Fruit fly (Drosophila melanogaster) whole organism, embryonic: Measurements from ENCODE around the gene Sry-alpha.

Experiments used
- Adf1 ChIP-seq: fragments of 200-800 bp; sonication (Bioruptor generic); IDR thresholded peaks from 2 replicates; pipeline ENCODE4 v1.3.6; 2022; ENCODE audit warnings: missing biosample characterization, missing genetic modification characterization
- B-H2 ChIP-seq: fragments of 200-800 bp; sonication (Bioruptor generic); optimal IDR thresholded peaks from 2 replicates; lab custom pipeline; 2018; ENCODE audit warnings: missing biosample characterization, mild to moderate bottlenecking, missing genetic modification characterization
- BtbVII ChIP-seq: fragments of 200-800 bp; sonication (Bioruptor generic); optimal IDR thresholded peaks from 3 replicates; lab custom pipeline; 2017; ENCODE audit warnings: missing biosample characterization, mild to moderate bottlenecking, missing genetic modification characterization
- CG10147 ChIP-seq: fragments of 200-800 bp; sonication (Bioruptor generic); optimal IDR thresholded peaks from 2 replicates; lab custom pipeline; 2019; ENCODE audit warnings: missing biosample characterization, mild to moderate bottlenecking, missing genetic modification characterization, moderate library complexity
- CG10267 ChIP-seq: fragments of 200-800 bp; sonication (Bioruptor generic); optimal IDR thresholded peaks from 2 replicates; lab custom pipeline; 2018; ENCODE audit warnings: missing biosample characterization, mild to moderate bottlenecking, missing genetic modification characterization, moderate library complexity
- CG10366 ChIP-seq: fragments of 200-800 bp; sonication (Bioruptor generic); IDR thresholded peaks from 2 replicates; pipeline ENCODE4 v1.3.6; 2022; ENCODE audit warnings: missing biosample characterization, missing genetic modification characterization
- CG12299 ChIP-seq: fragments of 200-800 bp; sonication (Bioruptor generic); optimal IDR thresholded peaks from 2 replicates; lab custom pipeline; 2018; ENCODE audit warnings: missing biosample characterization, mild to moderate bottlenecking, missing genetic modification characterization
- CG12744 ChIP-seq: fragments of 200-800 bp; sonication (Bioruptor generic); optimal IDR thresholded peaks from 2 replicates; lab custom pipeline; 2016; ENCODE audit warnings: missing biosample characterization, missing genetic modification characterization
- CG13624 ChIP-seq: fragments of 200-800 bp; sonication (Bioruptor generic); optimal IDR thresholded peaks from 2 replicates; lab custom pipeline; 2016; ENCODE audit warnings: missing biosample characterization, missing genetic modification characterization
- CG1602 ChIP-seq: fragments of 200-800 bp; sonication (Bioruptor generic); optimal IDR thresholded peaks from 3 replicates; lab custom pipeline; 2016; ENCODE audit warnings: missing biosample characterization, missing genetic modification characterization
- CG17359 ChIP-seq: fragments of 200-800 bp; sonication (Bioruptor generic); optimal IDR thresholded peaks from 3 replicates; lab custom pipeline; 2018; ENCODE audit warnings: missing biosample characterization, mild to moderate bottlenecking, missing genetic modification characterization, moderate library complexity
- CG17361 ChIP-seq: fragments of 200-800 bp; sonication (Bioruptor generic); IDR thresholded peaks from 3 replicates; pipeline ENCODE4 v1.3.6; 2022; ENCODE audit warnings: missing biosample characterization, missing genetic modification characterization
- CG17912 ChIP-seq: fragments of 200-800 bp; sonication (Bioruptor generic); optimal IDR thresholded peaks from 2 replicates; lab custom pipeline; 2018; ENCODE audit warnings: missing biosample characterization, mild to moderate bottlenecking, missing genetic modification characterization
- CG2120 ChIP-seq: fragments of 200-800 bp; sonication (Bioruptor generic); optimal IDR thresholded peaks from 3 replicates; lab custom pipeline; 2016; ENCODE audit warnings: missing biosample characterization, missing genetic modification characterization
- CG2202 ChIP-seq: fragments of 200-800 bp; sonication (Bioruptor generic); optimal IDR thresholded peaks from 2 replicates; lab custom pipeline; 2018; ENCODE audit warnings: missing biosample characterization, mild to moderate bottlenecking, missing genetic modification characterization
- CG2875 ChIP-seq: fragments of 200-800 bp; sonication (Bioruptor generic); optimal IDR thresholded peaks from 2 replicates; lab custom pipeline; 2017; ENCODE audit warnings: missing biosample characterization, mild to moderate bottlenecking, missing genetic modification characterization, missing genetic modification reagents
- CG2889 ChIP-seq: fragments of 200-800 bp; sonication (Bioruptor generic); IDR thresholded peaks from 3 replicates; pipeline ENCODE4 v1.3.6; 2022; ENCODE audit warnings: missing biosample characterization, missing genetic modification characterization
- CG31365 ChIP-seq: fragments of 200-800 bp; sonication (Bioruptor generic); optimal IDR thresholded peaks from 2 replicates; lab custom pipeline; 2018; ENCODE audit warnings: missing biosample characterization, mild to moderate bottlenecking, missing genetic modification characterization
- CG3838 ChIP-seq: fragments of 200-800 bp; sonication (Bioruptor generic); optimal IDR thresholded peaks from 3 replicates; lab custom pipeline; 2016; ENCODE audit warnings: missing biosample characterization, missing genetic modification characterization
- CG4360 ChIP-seq: fragments of 200-800 bp; sonication (Bioruptor generic); IDR thresholded peaks from 2 replicates; pipeline ENCODE4 v1.3.6; 2022; ENCODE audit warnings: missing biosample characterization, missing genetic modification characterization
- CG4820 ChIP-seq: fragments of 200-800 bp; sonication (Bioruptor generic); optimal IDR thresholded peaks from 3 replicates; lab custom pipeline; 2016; ENCODE audit warnings: missing biosample characterization, missing genetic modification characterization
- CG6175 ChIP-seq: fragments of 200-800 bp; sonication (Bioruptor generic); IDR thresholded peaks from 3 replicates; pipeline ENCODE4 v1.3.6; 2022; ENCODE audit warnings: missing biosample characterization, missing genetic modification characterization
- CG9797 ChIP-seq: fragments of 200-800 bp; sonication (Bioruptor generic); optimal IDR thresholded peaks from 3 replicates; lab custom pipeline; 2018; ENCODE audit warnings: missing biosample characterization, mild to moderate bottlenecking, missing genetic modification characterization
- CG9932 ChIP-seq: fragments of 200-800 bp; sonication (Bioruptor generic); IDR thresholded peaks from 2 replicates; pipeline ENCODE4 v1.3.6; 2022; ENCODE audit warnings: missing biosample characterization, missing genetic modification characterization
- CoRest ChIP-seq: fragments of 200-800 bp; sonication (Bioruptor generic); optimal IDR thresholded peaks from 3 replicates; lab custom pipeline; 2018; ENCODE audit warnings: missing biosample characterization, mild to moderate bottlenecking, missing genetic modification characterization, moderate library complexity
- D19B ChIP-seq: fragments of 200-800 bp; sonication (Bioruptor generic); optimal IDR thresholded peaks from 2 replicates; lab custom pipeline; 2017; ENCODE audit warnings: missing biosample characterization, mild to moderate bottlenecking, missing genetic modification characterization
- Dfd ChIP-seq, 2 experiments: fragments of >200 bp; optimal IDR thresholded peaks; 2 replicates each; lab custom pipeline; 2017; ENCODE audit warnings: missing biosample characterization in 2 of 2, missing genetic modification characterization in 2 of 2
- E2f1 ChIP-seq: fragments of 200-800 bp; sonication (Bioruptor generic); IDR thresholded peaks from 2 replicates; pipeline ENCODE4 v1.3.6; 2022; ENCODE audit warnings: missing biosample characterization, missing genetic modification characterization
- GATAe ChIP-seq: fragments of 200-800 bp; sonication (Bioruptor generic); conservative IDR thresholded peaks from 2 replicates; pipeline ENCODE4 v1.3.6; 2022; ENCODE audit warnings: missing biosample characterization, missing genetic modification characterization
- Hmx ChIP-seq: fragments of 200-800 bp; sonication (Bioruptor generic); optimal IDR thresholded peaks from 2 replicates; lab custom pipeline; 2016; ENCODE audit warnings: missing biosample characterization, missing genetic modification characterization
- Lhr ChIP-seq: fragments of 200-800 bp; sonication (Bioruptor generic); optimal IDR thresholded peaks from 3 replicates; lab custom pipeline; 2017; ENCODE audit warnings: mild to moderate bottlenecking, missing biosample characterization, missing genetic modification reagents, missing genetic modification characterization
- Lpt ChIP-seq: fragments of >200 bp; optimal IDR thresholded peaks from 2 replicates; lab custom pipeline; 2018; ENCODE audit warnings: missing biosample characterization, missing genetic modification characterization
- MESR4 ChIP-seq: fragments of 200-800 bp; sonication (Bioruptor generic); optimal IDR thresholded peaks from 2 replicates; lab custom pipeline; 2018; ENCODE audit warnings: missing biosample characterization, mild to moderate bottlenecking, missing genetic modification characterization, moderate library complexity
- Ssrp ChIP-seq: fragments of 200-800 bp; sonication (Bioruptor generic); optimal IDR thresholded peaks from 2 replicates; lab custom pipeline; 2018; ENCODE audit warnings: missing biosample characterization, mild to moderate bottlenecking, missing genetic modification characterization, moderate library complexity
- Trl ChIP-seq, 3 experiments: fragments of >200 bp in 2 of 3; fragments of 200-800 bp in 1 of 3; sonication (Bioruptor generic) in 1 of 3; optimal IDR thresholded peaks; 2 replicates in 1 of 3; 3 replicates in 2 of 3; lab custom pipeline; 2016 to 2017; ENCODE audit warnings: missing biosample characterization in 1 of 3, missing genetic modification characterization in 1 of 3
- dimm ChIP-seq: fragments of 200-800 bp; sonication (Bioruptor generic); IDR thresholded peaks from 2 replicates; pipeline ENCODE4 v1.3.6; 2022; ENCODE audit warnings: missing biosample characterization, missing genetic modification characterization
- esg ChIP-seq: fragments of 200-800 bp; sonication (Bioruptor generic); conservative IDR thresholded peaks from 2 replicates; pipeline ENCODE4 v1.3.6; 2022; ENCODE audit warnings: missing biosample characterization, missing genetic modification characterization
- gcm2 ChIP-seq: fragments of 200-800 bp; sonication (Bioruptor generic); optimal IDR thresholded peaks from 2 replicates; lab custom pipeline; 2016; ENCODE audit warnings: missing biosample characterization, missing genetic modification characterization
- gro ChIP-seq: fragments of 200-800 bp; sonication (Bioruptor generic); optimal IDR thresholded peaks from 2 replicates; lab custom pipeline; 2016; ENCODE audit warnings: missing biosample characterization, missing genetic modification characterization
- insv ChIP-seq, 2 experiments: fragments of 200-800 bp; sonication (Bioruptor generic); optimal IDR thresholded peaks; 3 replicates each; lab custom pipeline; 2016 to 2018; ENCODE audit warnings: missing biosample characterization in 2 of 2, missing genetic modification characterization in 2 of 2
- maf-S ChIP-seq: fragments of 200-800 bp; sonication (Bioruptor generic); optimal IDR thresholded peaks from 2 replicates; lab custom pipeline; 2016; ENCODE audit warnings: missing biosample characterization, missing genetic modification characterization
- mld ChIP-seq: fragments of 200-800 bp; sonication (Bioruptor generic); IDR thresholded peaks from 3 replicates; pipeline ENCODE4 v1.3.6; 2022; ENCODE audit warnings: missing biosample characterization, missing genetic modification characterization; ENCODE audit not compliant: partially characterized antibody
- pros ChIP-seq: fragments of 200-800 bp; sonication (Bioruptor generic); optimal IDR thresholded peaks from 3 replicates; lab custom pipeline; 2019; ENCODE audit warnings: missing biosample characterization, mild to moderate bottlenecking, missing genetic modification characterization, moderate library complexity
- pzg ChIP-seq: fragments of 200-800 bp; sonication (Bioruptor generic); optimal IDR thresholded peaks from 3 replicates; lab custom pipeline; 2018; ENCODE audit warnings: missing biosample characterization, mild to moderate bottlenecking, missing genetic modification characterization, moderate library complexity
- schlank ChIP-seq: fragments of 200-800 bp; sonication (Bioruptor generic); optimal IDR thresholded peaks from 2 replicates; lab custom pipeline; 2018; ENCODE audit warnings: missing biosample characterization, mild to moderate bottlenecking, missing genetic modification characterization
- sima ChIP-seq: fragments of 200-800 bp; sonication (Bioruptor generic); optimal IDR thresholded peaks from 2 replicates; lab custom pipeline; 2016; ENCODE audit warnings: missing biosample characterization, missing genetic modification characterization
- slp2 ChIP-seq: fragments of 200-800 bp; sonication (Bioruptor generic); optimal IDR thresholded peaks from 2 replicates; lab custom pipeline; 2016; ENCODE audit warnings: missing biosample characterization, missing genetic modification characterization
- stc ChIP-seq: fragments of 200-800 bp; sonication (Bioruptor generic); IDR thresholded peaks from 2 replicates; pipeline ENCODE4 v1.3.6; 2022; ENCODE audit warnings: missing biosample characterization, missing genetic modification characterization
- tgo ChIP-seq: fragments of 200-800 bp; sonication (Bioruptor generic); IDR thresholded peaks from 3 replicates; pipeline ENCODE4 v1.3.6; 2022; ENCODE audit warnings: missing biosample characterization, missing genetic modification characterization
- unc-4 ChIP-seq: fragments of 200-800 bp; sonication (Bioruptor generic); IDR thresholded peaks from 2 replicates; pipeline ENCODE4 v1.3.6; 2022; ENCODE audit warnings: missing biosample characterization, missing genetic modification characterization; ENCODE audit not compliant: partially characterized antibody
- vfl ChIP-seq: fragments of 200-800 bp; sonication (Bioruptor generic); optimal IDR thresholded peaks from 2 replicates; lab custom pipeline; 2016; ENCODE audit warnings: missing biosample characterization, missing genetic modification characterization

The Sry-alpha gene

dm6 chr3R:30014977-30015514 lies 24.5 kb upstream of the Sry-alpha start, which contains the start of gene CG7920 (continued):
- TF ChIP-seq CG10267 (tag; lab: Kevin White, UChicago) (peak; percentile 98), BtbVII (GFP tag; lab: Kevin White, UChicago) (peak; percentile 48), pros (GFP tag; lab: Kevin White, UChicago) (no peak), unc-4 (GFP tag; lab: Robert Waterston, UW) (peak; percentile 83), D19B (GFP tag; lab: Kevin White, UChicago) (no peak), CG9797 (GFP tag; lab: Kevin White, UChicago) (peak; percentile 26), gro (no peak), CG2889 (0 out of 3 replicates have a peak, but pooled peaks have one; percentile 16), stc (GFP tag; lab: Robert Waterston, UW) (no peak), Lpt (no peak), GATAe (GFP tag; lab: Robert Waterston, UW) (no peak), CG17359 (tag; lab: Kevin White, UChicago) (no peak), E2f1 (peak; percentile 6; the same call in 1 of the 2 replicates), CG31365 (tag; lab: Kevin White, UChicago) (no peak), Dfd (GFP tag; optimal IDR thresholded peaks at IDR 0.05; lab: Kevin White, UChicago) (no peak), CoRest (tag; lab: Kevin White, UChicago) (peak; percentile 34), CG12744 (no peak), MESR4 (GFP tag; lab: Kevin White, UChicago) (peak; percentile 26), CG4360 (GFP tag; lab: Robert Waterston, UW) (no peak), Adf1 (no peak; the same call in 1 of the 2 replicates), CG10147 (GFP tag; lab: Kevin White, UChicago) (peak; percentile 43), schlank (tag; lab: Kevin White, UChicago) (no peak), CG2875 (GFP tag; lab: Kevin White, UChicago) (no peak), insv (GFP tag; optimal IDR thresholded peaks at IDR 0.05; lab: Kevin White, UChicago) (no peak), slp2 (GFP tag; lab: Kevin White, UChicago) (no peak), esg (GFP tag; lab: Robert Waterston, UW) (no peak), CG3838 (no peak), CG9932 (GFP tag; lab: Robert Waterston, UW) (no peak), CG17912 (GFP tag; lab: Kevin White, UChicago) (no peak), Ssrp (tag; lab: Kevin White, UChicago) (no peak), pzg (GFP tag; lab: Kevin White, UChicago) (peak; percentile 86), CG12299 (tag; lab: Kevin White, UChicago) (peak; percentile 1), CG1602 (GFP tag; lab: Kevin White, UChicago) (no peak), mld (GFP tag; lab: Robert Waterston, UW) (peak; percentile 13; the same call in 1 of the 3 replicates), Hmx (no peak), CG4820 (GFP tag; lab: Kevin White, UChicago) (no peak), CG2120 (peak; percentile 54), CG13624 (peak; percentile 79), vfl (GFP tag; lab: Kevin White, UChicago) (no peak), Lhr (GFP tag; lab: Kevin White, UChicago) (peak; percentile 30), Trl (optimal IDR thresholded peaks at IDR 0.05; lab: Kevin White, UChicago) (no peak), Trl (GFP tag; optimal IDR thresholded peaks at IDR 0.05; lab: Kevin White, UChicago) (no peak), tgo (GFP tag; lab: Robert Waterston, UW) (no peak), gcm2 (GFP tag; lab: Kevin White, UChicago) (no peak), CG10366 (GFP tag; lab: Robert Waterston, UW) (no peak), CG6175 (GFP tag; lab: Robert Waterston, UW) (0 out of 3 replicates have a peak, but pooled peaks have one; percentile 15), sima (GFP tag; lab: Kevin White, UChicago) (no peak), dimm (GFP tag; lab: Robert Waterston, UW) (no peak; the same call in 1 of the 2 replicates), CG17361 (no peak), maf-S (GFP tag; lab: Kevin White, UChicago) (peak; percentile 10), B-H2 (GFP tag; lab: Kevin White, UChicago) (no peak), CG2202 (tag; lab: Kevin White, UChicago) (no peak)
